Fruit fly (Drosophila melanogaster) ovary, adult (tissue): Measurements from ENCODE around the gene Lcp65Ag3.
A peak's percentile ranks its signal among the peaks of the same experiment; 100 is the strongest.

Experiments
- CG17801 ChIP-seq: fragments of 200-800 bp; optimal IDR thresholded peaks from 2 replicates; lab custom pipeline; 2019; ENCODE audit warnings: missing biosample characterization, mild to moderate bottlenecking, missing genetic modification characterization, moderate library complexity; ENCODE audit not compliant: partially characterized antibody

The Lcp65Ag3 gene

DNA sequence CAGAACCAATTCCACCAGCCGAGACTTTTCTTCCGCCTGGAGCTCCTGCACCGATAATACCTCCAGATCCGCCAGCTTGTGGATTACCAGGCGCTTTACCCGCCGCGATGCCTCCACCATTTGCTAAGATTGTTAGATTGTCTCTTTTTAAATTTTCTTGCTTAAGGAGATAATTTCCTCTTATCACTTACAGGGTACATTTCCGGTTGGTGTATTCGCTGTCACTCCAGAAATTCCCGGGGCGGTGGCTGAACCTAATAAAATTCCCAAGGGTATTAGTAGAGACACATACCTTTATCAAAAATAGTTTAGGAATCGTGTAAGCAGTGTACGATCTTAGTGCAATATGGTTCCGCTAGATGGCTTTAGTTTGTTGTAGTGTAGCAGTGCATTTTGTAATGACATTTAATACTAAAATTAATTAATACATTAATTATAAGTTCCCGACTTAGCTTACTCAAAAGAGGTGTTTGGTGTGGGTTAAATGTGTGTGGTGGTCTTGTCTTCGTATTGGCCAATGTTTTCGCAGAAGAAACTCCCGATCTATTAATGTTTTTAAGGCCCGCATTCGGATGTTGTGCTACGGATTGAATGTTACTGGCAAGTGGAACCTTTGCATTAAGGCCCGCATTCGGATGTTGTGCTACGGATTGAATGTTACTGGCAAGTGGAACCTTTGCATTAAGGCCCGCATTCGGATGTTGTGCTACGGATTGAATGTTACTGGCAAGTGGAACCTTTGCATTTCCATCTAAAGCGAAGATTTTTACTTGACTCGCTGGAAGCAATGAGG lies 6.0 kb downstream of the Lcp65Ag3 start:
- no peak for TF ChIP-seq CG17801 (GFP tag; lab: Kevin White, UChicago)

DNA sequence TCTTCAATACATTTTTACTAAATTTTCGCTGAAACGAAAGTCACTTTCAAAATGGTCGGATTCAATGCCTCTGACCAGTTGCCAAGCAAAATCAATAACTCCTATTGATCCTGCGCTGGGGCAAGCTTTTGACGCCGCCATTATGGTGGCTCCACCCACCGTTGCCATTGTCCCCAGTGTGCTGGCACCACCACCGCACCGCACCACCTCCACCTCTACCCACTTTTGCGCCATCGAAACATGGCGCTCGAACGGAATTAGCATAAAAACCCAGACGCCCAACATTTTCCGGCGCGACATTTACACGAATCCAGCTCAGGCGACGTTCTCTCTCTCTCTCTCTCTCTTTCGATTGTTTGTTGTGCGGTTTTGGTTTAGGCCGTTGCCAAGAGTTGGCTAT lies 13.9 kb downstream of the Lcp65Ag3 start:
- TF ChIP-seq CG17801 (GFP tag; lab: Kevin White, UChicago): no peak

DNA sequence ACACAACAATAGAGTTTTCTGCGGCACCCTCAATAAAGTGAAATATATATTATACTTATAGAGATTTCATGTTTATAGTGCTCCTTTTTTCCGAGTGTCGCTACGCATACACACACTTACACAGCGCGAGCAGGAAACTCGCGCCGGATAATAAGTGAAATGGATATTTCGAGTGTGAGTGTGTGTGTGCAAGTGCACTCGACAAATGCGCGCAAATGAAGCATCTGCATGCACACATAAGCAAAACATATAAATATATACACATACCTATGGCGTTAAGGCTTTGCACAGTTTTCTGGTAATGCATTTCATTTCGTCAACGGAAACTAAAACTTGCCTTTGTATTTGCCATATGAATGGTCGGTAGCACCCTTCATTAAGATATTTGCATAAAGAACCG lies 15.3 kb downstream of the Lcp65Ag3 start:
- TF ChIP-seq CG17801 (GFP tag; lab: Kevin White, UChicago): no peak

DNA sequence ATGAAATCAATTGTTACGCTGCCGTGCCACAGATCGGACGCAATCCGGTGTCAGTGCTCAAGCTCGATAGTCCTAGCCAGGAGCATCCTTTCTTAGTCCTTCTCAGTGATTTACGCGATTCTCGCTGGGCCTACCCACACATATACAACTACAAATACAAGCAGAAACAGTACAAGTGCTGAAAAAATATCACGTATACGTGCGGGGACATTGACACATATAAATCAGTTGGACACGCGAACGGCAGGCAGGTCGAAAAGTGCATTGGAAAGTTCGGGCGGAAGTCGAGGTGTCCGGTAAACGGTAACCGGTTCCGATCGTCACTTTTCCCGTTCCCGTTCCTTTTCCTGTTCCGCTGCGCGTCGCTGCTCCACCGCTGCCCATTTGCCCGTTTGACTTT lies 19.3 kb downstream of the Lcp65Ag3 start:
- TF ChIP-seq CG17801 (GFP tag; lab: Kevin White, UChicago): no peak

DNA sequence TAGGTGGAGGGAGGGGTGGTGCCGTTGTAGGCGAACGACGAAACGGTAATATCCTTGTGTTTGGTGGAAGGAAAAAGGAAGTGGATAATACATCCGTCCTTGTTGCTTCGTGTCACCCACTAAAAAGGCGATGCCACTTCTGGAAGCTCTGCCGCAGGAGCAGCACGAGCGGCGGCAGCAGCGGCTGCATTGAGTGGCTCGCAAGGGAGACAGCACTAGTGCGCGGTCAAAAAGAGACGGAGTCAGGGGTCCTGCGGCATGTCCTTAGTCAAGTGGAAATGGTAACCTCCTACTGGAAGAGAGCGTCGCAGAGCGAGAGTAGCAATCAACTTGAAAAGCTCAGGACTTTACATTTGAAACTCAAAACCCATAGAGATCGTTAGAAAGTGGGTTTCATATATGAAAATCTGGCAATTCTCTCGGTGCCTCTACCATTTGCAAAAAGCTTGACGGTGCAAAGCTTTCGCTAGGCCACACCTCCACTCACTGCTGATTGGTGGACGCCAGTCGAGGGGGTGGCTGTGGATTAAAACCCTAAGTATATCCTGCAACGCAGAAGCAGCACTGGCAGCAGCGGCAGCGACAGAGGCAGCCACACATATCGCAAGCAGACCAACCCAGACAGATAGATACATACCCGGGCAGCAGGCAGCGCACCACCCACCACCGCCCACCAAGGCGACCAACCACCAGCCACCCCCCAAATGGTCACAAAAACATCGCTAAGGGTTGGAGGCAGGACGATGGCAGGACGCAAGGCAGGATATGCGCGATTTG lies 19.9 kb downstream of the Lcp65Ag3 start:
- TF ChIP-seq CG17801 (GFP tag; lab: Kevin White, UChicago): no peak

DNA sequence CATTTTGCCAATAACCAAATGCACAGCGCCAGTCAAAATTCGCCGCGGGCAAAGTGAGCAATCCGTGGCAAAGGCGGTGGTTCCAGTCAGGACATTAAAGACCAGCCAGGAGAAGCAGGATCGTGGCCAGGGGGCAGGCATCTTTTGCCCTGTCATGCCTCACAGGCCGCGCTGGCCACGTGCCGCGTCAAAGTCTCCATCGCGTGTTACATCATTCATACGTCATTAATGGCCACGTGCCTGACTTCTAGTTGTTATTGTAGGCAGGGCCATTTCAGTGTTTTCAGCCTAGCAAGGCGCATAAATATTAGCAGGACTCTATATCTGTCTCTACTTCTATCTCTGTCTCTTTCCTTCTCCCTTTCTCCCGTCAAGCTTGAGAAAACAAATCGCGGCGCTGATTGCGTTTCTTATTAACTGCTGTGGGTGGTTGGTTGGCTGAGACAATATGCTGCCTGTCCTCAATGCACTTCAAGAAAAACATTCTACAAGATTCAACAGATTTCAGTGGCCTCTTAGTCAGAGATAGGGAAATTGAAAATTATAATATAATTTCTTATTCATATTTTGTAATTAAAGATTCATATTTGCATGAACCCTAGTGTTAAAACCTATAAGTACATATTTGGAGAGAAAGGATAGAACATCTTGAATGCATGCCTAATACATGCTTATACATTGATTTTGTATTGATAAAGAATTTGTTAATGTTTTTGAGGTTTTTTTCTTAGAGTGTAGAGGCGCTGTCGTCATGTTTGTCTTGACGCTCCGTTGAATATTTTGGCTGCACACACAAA lies 22.3 kb downstream of the Lcp65Ag3 start:
- no peak for TF ChIP-seq CG17801 (GFP tag; lab: Kevin White, UChicago)

DNA sequence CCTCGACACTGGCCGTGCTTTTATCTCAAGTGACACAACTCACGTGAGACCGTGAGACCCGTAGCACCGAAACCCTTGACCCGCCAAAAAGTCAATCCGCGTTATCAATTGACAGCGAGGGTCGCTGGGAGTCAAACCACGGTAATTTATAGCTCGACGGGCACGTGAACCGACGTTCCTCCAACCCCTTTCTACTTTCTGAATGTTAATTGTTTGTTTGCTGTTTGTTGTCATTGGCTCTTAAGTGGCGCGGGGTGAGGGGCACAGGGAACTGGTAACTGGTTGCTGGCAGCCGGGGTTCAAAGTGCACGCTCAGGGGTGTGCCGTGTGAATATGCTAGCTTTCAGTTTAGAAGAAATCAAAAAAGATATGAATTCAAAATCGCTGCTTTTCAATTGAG lies 24.1 kb downstream of the Lcp65Ag3 start:
- TF ChIP-seq CG17801 (GFP tag; lab: Kevin White, UChicago): no peak

DNA sequence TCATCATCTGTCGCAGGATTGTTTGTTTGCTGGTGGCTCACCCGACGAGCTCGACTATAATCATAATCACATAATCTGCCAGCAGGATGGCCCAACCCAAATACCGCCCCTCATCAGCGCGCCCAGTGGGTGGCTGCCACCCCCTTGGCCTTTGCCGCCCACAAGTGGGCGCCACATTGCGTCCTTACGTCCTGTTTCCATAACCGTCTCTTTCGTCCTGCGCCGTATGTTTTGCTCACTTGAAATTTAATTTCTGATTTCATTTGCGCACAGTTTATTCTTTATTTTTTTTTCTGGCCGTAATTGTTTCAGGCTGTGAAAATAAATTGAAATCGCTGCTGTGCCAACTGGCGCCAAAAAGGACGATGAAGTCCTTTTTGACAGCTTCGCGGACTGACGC lies 25.4 kb downstream of the Lcp65Ag3 start:
- TF ChIP-seq CG17801 (GFP tag; lab: Kevin White, UChicago): no peak

DNA sequence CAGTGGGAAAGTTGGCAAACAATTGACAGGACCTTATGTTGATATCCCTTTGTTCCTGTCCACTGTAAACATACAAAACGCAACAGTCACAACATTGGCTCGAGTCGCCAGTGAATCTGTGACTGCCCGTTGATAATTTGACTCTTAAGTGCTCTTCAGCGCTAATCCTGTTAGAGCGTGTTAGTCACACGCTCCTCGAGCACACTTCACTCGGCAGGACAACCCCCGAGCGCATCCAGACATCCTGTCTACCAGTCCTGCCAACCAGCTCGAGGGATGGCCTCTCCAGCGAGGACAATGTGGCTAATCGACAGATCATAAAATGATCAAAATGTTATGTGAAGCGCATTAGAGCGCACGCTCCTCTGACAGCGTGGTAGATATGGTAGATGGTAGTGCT lies 26.2 kb downstream of the Lcp65Ag3 start:
- TF ChIP-seq CG17801 (GFP tag; lab: Kevin White, UChicago): no peak

DNA sequence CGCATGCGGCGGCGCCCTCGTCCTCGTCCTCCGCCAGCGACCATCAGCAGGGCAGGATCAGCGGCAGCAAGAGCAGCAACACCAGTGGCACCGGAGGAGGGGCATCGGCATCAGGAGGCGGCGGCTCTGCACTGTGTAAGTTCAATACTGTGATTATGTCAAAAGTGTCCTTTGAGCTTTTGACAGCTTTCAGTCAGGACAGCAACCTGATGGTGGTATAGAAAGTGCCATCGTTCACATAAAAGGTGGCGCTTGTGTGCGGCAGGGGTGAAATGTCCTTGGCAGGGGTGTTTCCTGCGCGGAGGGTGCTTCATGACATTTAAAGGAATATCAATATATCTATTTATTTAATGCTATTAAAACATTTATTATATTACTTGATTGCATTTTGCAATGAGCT lies 27.1 kb downstream of the Lcp65Ag3 start:
- TF ChIP-seq CG17801 (GFP tag; lab: Kevin White, UChicago): no peak

DNA sequence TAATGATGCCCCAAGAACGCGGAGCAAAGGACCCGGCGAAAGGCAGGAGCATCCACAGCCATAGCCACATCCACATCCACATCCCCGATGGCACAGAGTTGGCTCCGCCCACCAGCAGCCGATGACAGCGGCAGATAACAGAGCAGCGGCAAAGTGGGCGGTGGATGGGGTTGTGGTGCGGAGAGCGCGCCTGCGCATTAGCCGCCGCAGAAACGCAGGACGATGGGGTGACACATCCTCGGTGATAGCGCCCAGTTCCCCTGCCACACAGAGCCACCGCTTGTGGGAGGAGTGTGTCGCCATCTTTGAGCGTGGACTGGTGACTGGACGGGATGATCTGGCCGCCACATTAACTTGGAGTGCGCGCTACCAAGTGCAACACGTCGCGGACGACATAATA lies 33.5 kb downstream of the Lcp65Ag3 start, which contains the start of gene Ets65A:
TSS of gene Ets65A (plus strand) at position 348 of the 400 bp plus-strand sequence.
- no peak for TF ChIP-seq CG17801 (GFP tag; lab: Kevin White, UChicago)

DNA sequence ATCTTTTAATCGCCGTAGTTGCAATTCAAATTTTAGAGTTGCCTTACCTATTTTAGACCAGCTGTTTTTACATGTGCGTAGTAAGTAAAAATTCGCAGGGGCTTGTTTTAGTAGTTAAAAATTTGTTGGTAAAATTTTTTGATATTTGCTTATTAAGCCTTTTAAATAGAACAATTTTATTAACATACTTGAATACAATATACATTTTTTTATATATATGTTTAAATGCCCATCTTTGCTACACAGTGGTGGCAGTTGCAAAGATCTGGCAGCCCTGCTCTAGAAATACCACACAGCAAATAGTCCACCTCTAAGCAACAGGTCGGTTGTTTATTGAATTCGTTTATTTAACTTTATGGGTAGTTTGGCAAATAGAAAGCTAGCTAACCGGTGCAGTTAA lies 36.1 kb downstream of the Lcp65Ag3 start, which contains the start of the genes CG10467 and loj:
TSS of gene CG10467 (minus strand) at position 51 of the 400 bp plus-strand sequence.
TSS of gene loj (plus strand) at position 291 of the 400 bp plus-strand sequence.
- peak; percentile 91 for TF ChIP-seq CG17801 (GFP tag; lab: Kevin White, UChicago)

DNA sequence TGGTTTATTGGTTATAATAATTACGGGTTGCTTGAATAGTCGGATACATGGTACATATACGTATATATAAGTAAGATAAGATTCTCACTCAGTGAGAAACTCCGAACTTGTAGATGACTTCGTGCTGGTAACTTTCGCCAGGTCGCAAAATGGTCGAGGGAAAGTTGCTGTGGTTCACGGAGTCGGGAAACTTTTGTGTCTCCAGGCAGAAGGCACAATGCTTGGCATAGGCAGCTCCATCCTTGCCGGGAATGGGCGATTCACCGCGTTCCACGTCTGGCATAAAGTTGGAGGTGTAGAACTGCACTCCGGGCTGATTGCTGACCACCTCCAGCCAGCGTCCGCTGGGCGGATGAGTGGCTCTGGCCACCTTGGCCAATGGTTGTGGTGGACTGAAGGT lies 37.6 kb downstream of the Lcp65Ag3 start, which contains the start of gene CG10469:
TSS of gene CG10469 (minus strand) at position 101 of the 400 bp plus-strand sequence.
- no peak for TF ChIP-seq CG17801 (GFP tag; lab: Kevin White, UChicago)

DNA sequence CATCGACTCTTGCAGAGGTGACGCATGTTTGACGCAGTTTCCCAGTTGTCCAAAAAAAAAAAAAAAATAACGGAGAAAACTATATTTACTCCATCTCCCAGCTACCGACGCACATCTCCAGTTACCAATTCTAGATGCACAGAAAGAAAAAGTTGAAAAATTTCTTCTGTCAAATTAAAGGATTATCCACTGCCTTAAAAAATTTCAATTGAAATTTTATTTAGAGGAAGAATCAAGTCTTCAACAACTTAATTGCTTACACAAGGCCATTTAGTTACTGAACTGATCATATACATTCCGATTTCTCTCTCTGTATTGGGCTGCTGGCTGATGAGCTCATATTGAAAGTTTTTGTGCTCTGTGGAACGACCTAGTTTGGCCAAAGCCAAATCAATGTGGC lies 44.8 kb downstream of the Lcp65Ag3 start:
- no peak for TF ChIP-seq CG17801 (GFP tag; lab: Kevin White, UChicago)

DNA sequence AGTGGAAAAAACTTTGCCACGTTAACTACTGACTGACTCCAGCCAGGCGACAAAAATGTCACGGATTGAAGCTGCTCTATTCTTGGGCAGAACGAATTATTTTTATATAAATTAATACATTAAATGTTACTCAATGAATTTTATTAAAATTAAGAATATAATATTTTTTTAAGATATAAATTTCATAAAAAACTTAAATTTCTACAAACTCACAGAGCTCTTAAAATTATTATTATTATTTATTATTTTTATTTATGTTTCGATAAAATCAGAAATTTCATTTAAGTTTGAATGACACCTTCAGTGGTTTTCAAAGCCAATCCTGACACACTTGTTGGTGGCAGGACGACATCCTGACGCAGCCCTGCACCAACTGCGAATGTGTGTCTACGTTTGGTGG lies 45.6 kb downstream of the Lcp65Ag3 start:
- no peak for TF ChIP-seq CG17801 (GFP tag; lab: Kevin White, UChicago)
